Fruit fly (Drosophila melanogaster): ENCODE data around the gene ZC3H3.

Gene ZC3H3

DNA sequence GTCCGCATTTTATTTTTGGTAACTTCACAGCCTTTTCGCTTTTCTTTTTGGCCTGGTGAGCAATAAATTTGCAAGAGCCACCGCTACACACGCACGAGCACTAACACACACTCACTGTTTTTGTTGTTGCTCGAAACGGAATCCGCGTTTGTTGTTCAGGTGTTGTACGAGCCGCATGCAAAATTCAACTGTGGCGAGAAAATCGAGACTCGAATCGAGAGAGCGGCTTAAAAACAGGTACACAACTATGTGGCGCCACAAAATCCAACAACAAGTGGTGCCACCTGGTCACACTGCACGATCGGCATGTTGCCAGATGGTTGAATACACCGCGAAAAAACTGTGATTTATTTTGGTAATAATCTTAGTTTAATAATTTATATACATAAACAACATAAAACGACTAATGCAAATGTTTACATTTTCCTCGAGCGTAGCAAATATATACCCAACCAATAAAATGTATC lies 2.6 kb downstream of the ZC3H3 start, which contains the start of gene CG43163 (continued):
- no peak for TF ChIP-seq wek (GFP tag; optimal IDR thresholded peaks at IDR 0.05)
- TF ChIP-seq CG5953 (GFP tag; IDR thresholded peaks at IDR 0.05): 0 out of 2 replicates have a peak, but pooled peaks have one; percentile 28
- peak; percentile 78 for TF ChIP-seq Xbp1 (GFP tag; optimal IDR thresholded peaks at IDR 0.05)
- peak; percentile 31 for TF ChIP-seq fu2 (GFP tag; optimal IDR thresholded peaks at IDR 0.05)
- no peak for TF ChIP-seq sqz (GFP tag; optimal IDR thresholded peaks at IDR 0.05)
- TF ChIP-seq crol (GFP tag; IDR thresholded peaks at IDR 0.05): no peak
- no peak for TF ChIP-seq CG4404 (GFP tag; IDR thresholded peaks at IDR 0.05)
- peak; percentile 42 for TF ChIP-seq CG10543 (GFP tag; optimal IDR thresholded peaks at IDR 0.05)
- no peak for TF ChIP-seq BtbVII (GFP tag; optimal IDR thresholded peaks at IDR 0.05)
- no peak for TF ChIP-seq Tbp (GFP tag; optimal IDR thresholded peaks at IDR 0.05)
- peak; percentile 69; the same call in 1 of the 2 replicates for TF ChIP-seq Atf6 (GFP tag; IDR thresholded peaks at IDR 0.05)
- TF ChIP-seq CG16813 (GFP tag; IDR thresholded peaks at IDR 0.05; ENCODE audit: partially characterized antibody): 0 out of 3 replicates have a peak, but pooled peaks have one; percentile 34
- peak; percentile 93 for TF ChIP-seq Med (GFP tag)
- peak; percentile 64 for TF ChIP-seq CG1602 (GFP tag; optimal IDR thresholded peaks at IDR 0.05)
- TF ChIP-seq eve (GFP tag; optimal IDR thresholded peaks at IDR 0.05): no peak
- peak; percentile 84 for TF ChIP-seq MBD-R2 (GFP tag; IDR thresholded peaks at IDR 0.05)
- peak; percentile 24 for TF ChIP-seq pum (GFP tag; optimal IDR thresholded peaks at IDR 0.05)
- TF ChIP-seq vnd (GFP tag; IDR thresholded peaks at IDR 0.05; ENCODE audit: partially characterized antibody): no peak
- no peak for TF ChIP-seq nerfin-2 (GFP tag; IDR thresholded peaks at IDR 0.05; ENCODE audit: partially characterized antibody)
- peak; percentile 36; the same call in 1 of the 3 replicates for TF ChIP-seq sr (GFP tag; IDR thresholded peaks at IDR 0.05)
- TF ChIP-seq ranshi (GFP tag; IDR thresholded peaks at IDR 0.05): peak; percentile 58; the same call in 1 of the 2 replicates
- peak; percentile 26 for TF ChIP-seq CG2202 (tag; optimal IDR thresholded peaks at IDR 0.05)
- TF ChIP-seq ara (GFP tag; IDR thresholded peaks at IDR 0.05): peak; percentile 78
- peak; percentile 83 for TF ChIP-seq CG9797 (GFP tag; optimal IDR thresholded peaks at IDR 0.05)
- TF ChIP-seq CG8478 (optimal IDR thresholded peaks at IDR 0.05): no peak
- peak; percentile 55 for TF ChIP-seq Ptx1 (GFP tag; IDR thresholded peaks at IDR 0.05)
- peak; percentile 57; the same call in 2 of the 3 replicates for TF ChIP-seq ase (GFP tag; IDR thresholded peaks at IDR 0.05)
- no peak for TF ChIP-seq tio (GFP tag; optimal IDR thresholded peaks at IDR 0.05)
- no peak for TF ChIP-seq ab (GFP tag; optimal IDR thresholded peaks at IDR 0.05)
- 0 out of 2 replicates have a peak, but pooled peaks have one; percentile 15 for TF ChIP-seq Dref (GFP tag; IDR thresholded peaks at IDR 0.05)
- TF ChIP-seq mirr (GFP tag; optimal IDR thresholded peaks at IDR 0.05): no peak
- peak; percentile 88 for TF ChIP-seq row (GFP tag; IDR thresholded peaks at IDR 0.05)
- peak; percentile 77 for TF ChIP-seq Jarid2 (GFP tag; optimal IDR thresholded peaks at IDR 0.05)
- peak; percentile 18 for TF ChIP-seq Camta (GFP tag; optimal IDR thresholded peaks at IDR 0.05)
- TF ChIP-seq E2f1 (GFP tag; IDR thresholded peaks at IDR 0.05): peak; percentile 65
- peak; percentile 33 for TF ChIP-seq Oli (tag; optimal IDR thresholded peaks at IDR 0.05)
- TF ChIP-seq CG14441 (GFP tag; IDR thresholded peaks at IDR 0.05): peak; percentile 66
- 0 out of 2 replicates have a peak, but pooled peaks have one; percentile 17 for TF ChIP-seq CG10321 (GFP tag; IDR thresholded peaks at IDR 0.05)
- TF ChIP-seq ewg (GFP tag; optimal IDR thresholded peaks at IDR 0.05): peak; percentile 13
- TF ChIP-seq dmrt99B (tag; optimal IDR thresholded peaks at IDR 0.05): no peak
- peak; percentile 47 for TF ChIP-seq salm (tag; optimal IDR thresholded peaks at IDR 0.05)
- TF ChIP-seq Sry-δ (GFP tag; optimal IDR thresholded peaks at IDR 0.05): peak; percentile 17
- TF ChIP-seq mam (GFP tag; optimal IDR thresholded peaks at IDR 0.05): peak; percentile 27
- TF ChIP-seq Poxn (GFP tag; IDR thresholded peaks at IDR 0.05): no peak
- TF ChIP-seq luna (GFP tag; optimal IDR thresholded peaks at IDR 0.05): no peak
- TF ChIP-seq CG30403 (GFP tag; optimal IDR thresholded peaks at IDR 0.05): peak; percentile 70
- TF ChIP-seq chm (GFP tag; IDR thresholded peaks at IDR 0.05): peak; percentile 83
- peak; percentile 78 for TF ChIP-seq CG6683 (GFP tag; optimal IDR thresholded peaks at IDR 0.05)
- no peak for TF ChIP-seq wor (GFP tag; IDR thresholded peaks at IDR 0.05)
- peak; percentile 47; the same call in 1 of the 2 replicates for TF ChIP-seq ato (GFP tag; IDR thresholded peaks at IDR 0.05; ENCODE audit: partially characterized antibody)
- TF ChIP-seq zfh2 (GFP tag; optimal IDR thresholded peaks at IDR 0.05): peak; percentile 17
